Fruit fly (Drosophila melanogaster) whole organism: ENCODE measurements around the gene CG14434.

Source experiments
- CG8478 ChIP-seq: fragments of >200 bp; optimal IDR thresholded peaks from 2 replicates; lab custom pipeline; 2018; ENCODE audit warnings: inconsistent platforms
- pan ChIP-seq: fragments of >200 bp; optimal IDR thresholded peaks from 2 replicates; lab custom pipeline; 2017
- usp ChIP-seq: fragments of >200 bp; optimal IDR thresholded peaks from 2 replicates; lab custom pipeline; 2017; ENCODE audit warnings: missing biosample characterization, missing genetic modification characterization, mixed read lengths

dm6 chrX:6803312-6803794, 63.6 kb downstream of the CG14434 start, which contains the start of the genes C3G and pod1:
- no peak for TF ChIP-seq CG8478 (lab: Kevin White, UChicago)
- TF ChIP-seq pan = no peak
- no peak for TF ChIP-seq usp
